Fruit fly (Drosophila melanogaster) whole organism, prepupa: Measurements from ENCODE around the gene IntS11.

ENCODE experiments used
- Blimp-1 ChIP-seq: fragments of 200-800 bp; sonication (Bioruptor generic); optimal IDR thresholded peaks from 3 replicates; lab custom pipeline; 2017; ENCODE audit warnings: missing biosample characterization, missing genetic modification characterization, mild to moderate bottlenecking, moderate library complexity, missing genetic modification reagents
- CG10631 ChIP-seq: fragments of 200-800 bp; sonication (Bioruptor generic); optimal IDR thresholded peaks from 2 replicates; lab custom pipeline; 2016; ENCODE audit warnings: missing biosample characterization, missing genetic modification characterization
- CG10669 ChIP-seq: fragments of 200-800 bp; sonication (Bioruptor generic); optimal IDR thresholded peaks from 3 replicates; lab custom pipeline; 2018; ENCODE audit warnings: missing biosample characterization, mild to moderate bottlenecking, missing genetic modification characterization, moderate library complexity
- CG11294 ChIP-seq: fragments of 200-800 bp; sonication (Bioruptor generic); IDR thresholded peaks from 2 replicates; pipeline ENCODE4 v1.3.6; 2022; ENCODE audit warnings: missing biosample characterization, missing genetic modification characterization
- CG11762 ChIP-seq: fragments of 200-800 bp; sonication (Bioruptor generic); optimal IDR thresholded peaks from 3 replicates; lab custom pipeline; 2016; ENCODE audit warnings: missing biosample characterization, missing genetic modification characterization; ENCODE audit not compliant: insufficient read depth
- CG11902 ChIP-seq: fragments of 200-800 bp; sonication (Bioruptor generic); optimal IDR thresholded peaks from 3 replicates; lab custom pipeline; 2016; ENCODE audit warnings: missing biosample characterization, missing genetic modification characterization
- CG15336 ChIP-seq: fragments of 200-800 bp; sonication (Bioruptor generic); IDR thresholded peaks from 2 replicates; pipeline ENCODE4 v1.3.6; 2022; ENCODE audit warnings: missing biosample characterization, missing genetic modification characterization
- CG1621 ChIP-seq: fragments of 200-800 bp; sonication (Bioruptor generic); optimal IDR thresholded peaks from 3 replicates; lab custom pipeline; 2018; ENCODE audit warnings: missing biosample characterization, mild to moderate bottlenecking, missing genetic modification characterization
- CG16779 ChIP-seq: fragments of 200-800 bp; sonication (Bioruptor generic); optimal IDR thresholded peaks from 3 replicates; lab custom pipeline; 2017; ENCODE audit warnings: missing biosample characterization, mild to moderate bottlenecking, missing genetic modification characterization
- CG3032 ChIP-seq: fragments of 200-800 bp; optimal IDR thresholded peaks from 2 replicates; lab custom pipeline; 2019; ENCODE audit warnings: missing biosample characterization, mild to moderate bottlenecking, missing genetic modification characterization, moderate library complexity
- CG31627 ChIP-seq: fragments of 200-800 bp; sonication (Bioruptor generic); optimal IDR thresholded peaks from 3 replicates; lab custom pipeline; 2016; ENCODE audit warnings: missing biosample characterization, missing genetic modification characterization
- CG32006 ChIP-seq: fragments of 200-800 bp; sonication (Bioruptor generic); optimal IDR thresholded peaks from 3 replicates; lab custom pipeline; 2017; ENCODE audit warnings: missing biosample characterization, mild to moderate bottlenecking, missing genetic modification characterization
- CG34406 ChIP-seq: fragments of 200-800 bp; sonication (Bioruptor generic); optimal IDR thresholded peaks from 3 replicates; lab custom pipeline; 2016; ENCODE audit warnings: missing biosample characterization, missing genetic modification characterization
- CG3919 ChIP-seq: fragments of 200-800 bp; sonication (Bioruptor generic); optimal IDR thresholded peaks from 3 replicates; lab custom pipeline; 2016; ENCODE audit warnings: missing biosample characterization, missing genetic modification characterization
- CG4318 ChIP-seq: fragments of 200-800 bp; sonication (Bioruptor generic); optimal IDR thresholded peaks from 3 replicates; lab custom pipeline; 2017; ENCODE audit warnings: missing biosample characterization, mild to moderate bottlenecking, missing genetic modification characterization
- CG6163 ChIP-seq: fragments of 200-800 bp; sonication (Bioruptor generic); IDR thresholded peaks from 3 replicates; pipeline ENCODE4 v1.3.6; 2022; ENCODE audit warnings: missing biosample characterization, missing genetic modification characterization
- CG8119 ChIP-seq: fragments of 200-800 bp; sonication (Bioruptor generic); IDR thresholded peaks from 3 replicates; pipeline ENCODE4 v1.3.6; 2022; ENCODE audit warnings: missing biosample characterization, missing genetic modification characterization
- CG8319 ChIP-seq: fragments of 200-800 bp; sonication (Bioruptor generic); optimal IDR thresholded peaks from 3 replicates; lab custom pipeline; 2016; ENCODE audit warnings: missing biosample characterization, missing genetic modification characterization
- CG9139 ChIP-seq: fragments of 200-800 bp; sonication (Bioruptor generic); optimal IDR thresholded peaks from 3 replicates; lab custom pipeline; 2017; ENCODE audit warnings: missing biosample characterization, mild to moderate bottlenecking, missing genetic modification characterization
- Eip75B ChIP-seq: fragments of 200-800 bp; sonication (Bioruptor generic); optimal IDR thresholded peaks from 3 replicates; lab custom pipeline; 2016; ENCODE audit warnings: missing biosample characterization, missing genetic modification characterization
- Eip78C ChIP-seq: fragments of 200-800 bp; sonication (Bioruptor generic); peaks from one replicate; lab custom pipeline; 2016; ENCODE audit warnings: missing biosample characterization, missing genetic modification characterization
- Eip93F ChIP-seq: fragments of 200-800 bp; sonication (Bioruptor generic); optimal IDR thresholded peaks from 2 replicates; lab custom pipeline; 2016; ENCODE audit warnings: missing biosample characterization, mild to moderate bottlenecking, missing genetic modification characterization
- Ets21C ChIP-seq: fragments of 200-800 bp; sonication (Bioruptor generic); optimal IDR thresholded peaks from 3 replicates; lab custom pipeline; 2016; ENCODE audit warnings: missing biosample characterization, missing genetic modification characterization
- Ets96B ChIP-seq: fragments of 200-800 bp; optimal IDR thresholded peaks from 2 replicates; lab custom pipeline; 2019; ENCODE audit warnings: missing biosample characterization, mild to moderate bottlenecking, missing genetic modification characterization, moderate library complexity
- Gug ChIP-seq: fragments of 200-800 bp; sonication (Bioruptor generic); IDR thresholded peaks from 2 replicates; pipeline ENCODE4 v1.3.6; 2022; ENCODE audit warnings: missing biosample characterization, missing genetic modification characterization
- Hr38 ChIP-seq: sonication (Bioruptor generic); optimal IDR thresholded peaks from 2 replicates; lab custom pipeline; 2016; ENCODE audit warnings: missing biosample characterization, missing genetic modification characterization
- Hr39 ChIP-seq: fragments of 200-800 bp; sonication (Bioruptor generic); optimal IDR thresholded peaks from 2 replicates; lab custom pipeline; 2016; ENCODE audit warnings: missing biosample characterization, missing genetic modification characterization
- Hr4 ChIP-seq: fragments of 200-800 bp; sonication (Bioruptor generic); optimal IDR thresholded peaks from 3 replicates; lab custom pipeline; 2016; ENCODE audit warnings: missing biosample characterization, missing genetic modification characterization
- Lpt ChIP-seq: fragments of 200-800 bp; sonication (Bioruptor generic); optimal IDR thresholded peaks from 3 replicates; lab custom pipeline; 2016; ENCODE audit warnings: missing biosample characterization, missing genetic modification characterization
- Met ChIP-seq: fragments of 200-800 bp; sonication (Bioruptor generic); optimal IDR thresholded peaks from 3 replicates; lab custom pipeline; 2016; ENCODE audit warnings: missing biosample characterization, missing genetic modification characterization
- Smox ChIP-seq: fragments of 200-800 bp; sonication (Bioruptor generic); optimal IDR thresholded peaks from 3 replicates; lab custom pipeline; 2016; ENCODE audit warnings: missing biosample characterization, missing genetic modification characterization
- Sox15 ChIP-seq: fragments of 200-800 bp; sonication (Bioruptor generic); optimal IDR thresholded peaks from 3 replicates; lab custom pipeline; 2016; ENCODE audit warnings: missing biosample characterization, missing genetic modification characterization
- acj6 ChIP-seq: fragments of 200-800 bp; sonication (Bioruptor generic); optimal IDR thresholded peaks from 3 replicates; lab custom pipeline; 2016; ENCODE audit warnings: missing biosample characterization, missing genetic modification characterization
- dac ChIP-seq: fragments of 200-800 bp; sonication (Bioruptor generic); optimal IDR thresholded peaks from 2 replicates; lab custom pipeline; 2017; ENCODE audit warnings: missing biosample characterization, mild to moderate bottlenecking, missing genetic modification characterization
- dsx ChIP-seq: fragments of 200-800 bp; optimal IDR thresholded peaks from 3 replicates; lab custom pipeline; 2019; ENCODE audit warnings: missing biosample characterization, mild to moderate bottlenecking, missing genetic modification characterization, moderate library complexity; ENCODE audit not compliant: poor library complexity, severe bottlenecking
- eg ChIP-seq: fragments of 200-800 bp; sonication (Bioruptor generic); IDR thresholded peaks from 3 replicates; pipeline ENCODE4 v1.3.6; 2022; ENCODE audit warnings: missing biosample characterization, missing genetic modification characterization
- esn ChIP-seq: fragments of 200-800 bp; sonication (Bioruptor generic); optimal IDR thresholded peaks from 2 replicates; lab custom pipeline; 2016; ENCODE audit warnings: missing biosample characterization, mild to moderate bottlenecking, missing genetic modification characterization, moderate library complexity
- fd59A ChIP-seq: fragments of 200-800 bp; sonication (Bioruptor generic); optimal IDR thresholded peaks from 2 replicates; lab custom pipeline; 2017; ENCODE audit warnings: missing biosample characterization, mild to moderate bottlenecking, missing genetic modification characterization, missing genetic modification reagents
- fd85E ChIP-seq: fragments of 200-800 bp; sonication (Bioruptor generic); optimal IDR thresholded peaks from 3 replicates; lab custom pipeline; 2016; ENCODE audit warnings: missing biosample characterization, missing genetic modification characterization
- fkh ChIP-seq: fragments of 200-800 bp; sonication (Bioruptor generic); optimal IDR thresholded peaks from 3 replicates; lab custom pipeline; 2017; ENCODE audit warnings: missing biosample characterization, mild to moderate bottlenecking, missing genetic modification characterization, moderate library complexity
- lz ChIP-seq: fragments of 200-800 bp; sonication (Bioruptor generic); optimal IDR thresholded peaks from 3 replicates; lab custom pipeline; 2016; ENCODE audit warnings: missing biosample characterization, missing genetic modification characterization
- pdm3 ChIP-seq: fragments of 200-800 bp; sonication (Bioruptor generic); optimal IDR thresholded peaks from 3 replicates; lab custom pipeline; 2016; ENCODE audit warnings: missing biosample characterization, missing genetic modification characterization
- salr ChIP-seq, 2 experiments: fragments of 200-800 bp; sonication (Bioruptor generic); optimal IDR thresholded peaks; 3 replicates each; lab custom pipeline; 2016 to 2018; ENCODE audit warnings: missing biosample characterization in 2 of 2, missing genetic modification characterization in 2 of 2, mild to moderate bottlenecking in 1 of 2
- spab ChIP-seq: fragments of 200-800 bp; sonication (Bioruptor generic); optimal IDR thresholded peaks from 2 replicates; lab custom pipeline; 2017; ENCODE audit warnings: missing biosample characterization, mild to moderate bottlenecking, missing genetic modification characterization, missing genetic modification reagents
- ss ChIP-seq, 2 experiments: fragments of 200-800 bp; sonication (Bioruptor generic); optimal IDR thresholded peaks; 2 replicates in 1 of 2; 3 replicates in 1 of 2; lab custom pipeline; 2017 to 2018; ENCODE audit warnings: mild to moderate bottlenecking in 2 of 2, missing biosample characterization in 2 of 2, missing genetic modification characterization in 2 of 2, moderate library complexity in 1 of 2
- svp ChIP-seq: fragments of 200-800 bp; sonication (Bioruptor generic); peaks from one replicate; lab custom pipeline; 2016; ENCODE audit warnings: missing biosample characterization, missing genetic modification characterization
- topi ChIP-seq: fragments of 200-800 bp; sonication (Bioruptor generic); optimal IDR thresholded peaks from 3 replicates; lab custom pipeline; 2016; ENCODE audit warnings: missing biosample characterization, missing genetic modification characterization

Gene IntS11

DNA sequence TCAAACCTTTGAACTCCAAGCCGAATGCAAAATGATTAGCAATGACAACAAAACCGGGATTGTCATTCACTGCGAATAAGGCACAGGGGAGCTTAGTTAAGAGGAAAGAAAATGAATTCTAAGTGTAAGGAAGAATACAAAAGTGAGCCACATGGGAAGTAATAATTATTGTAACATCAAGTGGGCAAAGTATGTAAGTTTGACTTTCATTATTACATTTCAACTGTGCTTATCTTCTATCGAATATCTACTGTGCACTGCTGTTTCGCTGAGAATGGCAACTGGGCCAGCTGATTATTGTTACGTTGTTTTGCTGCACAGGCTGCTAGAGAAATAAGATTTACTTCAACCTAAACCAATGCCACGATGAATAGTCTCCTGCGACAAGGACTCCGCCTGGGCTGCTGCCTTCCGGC lies 8.5 kb upstream of the IntS11 start, which contains the start of the genes CG7601 and CIA30 (continued):
- TF ChIP-seq Eip75B (GFP tag; lab: Kevin White, UChicago) = peak; percentile 99
- peak; percentile 98 for TF ChIP-seq fd59A
- peak; percentile 100 for TF ChIP-seq topi
- TF ChIP-seq Gug (GFP tag; lab: Robert Waterston, UW) = peak; percentile 100
- TF ChIP-seq CG11902 = peak; percentile 100
- TF ChIP-seq Sox15 (GFP tag; lab: Kevin White, UChicago) = peak; percentile 99
- TF ChIP-seq Eip93F = peak; percentile 95
- TF ChIP-seq CG10669 (GFP tag; lab: Kevin White, UChicago) = peak; percentile 99
- peak; percentile 96 to 98 for TF ChIP-seq ss (GFP tag; optimal IDR thresholded peaks at IDR 0.05; lab: Kevin White, UChicago)
- peak; percentile 100 for TF ChIP-seq CG6163 (GFP tag; lab: Robert Waterston, UW)
- peak; percentile 99 for TF ChIP-seq CG8319 (GFP tag; lab: Kevin White, UChicago)
- peak; percentile 99 for TF ChIP-seq CG31627 (GFP tag; lab: Kevin White, UChicago)
- TF ChIP-seq CG11294 = peak; percentile 100
- peak; percentile 99 for TF ChIP-seq spab
- peak; percentile 99 for TF ChIP-seq Met (GFP tag; lab: Kevin White, UChicago)
- peak; percentile 100 for TF ChIP-seq eg
- peak; percentile 96 to 97 for TF ChIP-seq salr (GFP tag; optimal IDR thresholded peaks at IDR 0.05; lab: Kevin White, UChicago)
- TF ChIP-seq lz = peak; percentile 99
- peak; percentile 100 for TF ChIP-seq Eip78C (GFP tag; lab: Kevin White, UChicago)
- TF ChIP-seq CG1621 = peak; percentile 98
- TF ChIP-seq Hr38 (GFP tag; lab: Kevin White, UChicago) = peak; percentile 98
- TF ChIP-seq pdm3 (GFP tag; lab: Kevin White, UChicago) = peak; percentile 99
- peak; percentile 99 for TF ChIP-seq CG10631 (GFP tag; lab: Kevin White, UChicago)
- peak; percentile 99 for TF ChIP-seq CG11762 (GFP tag; lab: Kevin White, UChicago)
- peak; percentile 98 for TF ChIP-seq Ets96B (tag; lab: Kevin White, UChicago)
- peak; percentile 99 for TF ChIP-seq esn (GFP tag; lab: Kevin White, UChicago)
- TF ChIP-seq Ets21C (GFP tag; lab: Kevin White, UChicago) = peak; percentile 99
- peak; percentile 99 for TF ChIP-seq CG3032
- TF ChIP-seq fd85E (GFP tag; lab: Kevin White, UChicago) = peak; percentile 96

DNA sequence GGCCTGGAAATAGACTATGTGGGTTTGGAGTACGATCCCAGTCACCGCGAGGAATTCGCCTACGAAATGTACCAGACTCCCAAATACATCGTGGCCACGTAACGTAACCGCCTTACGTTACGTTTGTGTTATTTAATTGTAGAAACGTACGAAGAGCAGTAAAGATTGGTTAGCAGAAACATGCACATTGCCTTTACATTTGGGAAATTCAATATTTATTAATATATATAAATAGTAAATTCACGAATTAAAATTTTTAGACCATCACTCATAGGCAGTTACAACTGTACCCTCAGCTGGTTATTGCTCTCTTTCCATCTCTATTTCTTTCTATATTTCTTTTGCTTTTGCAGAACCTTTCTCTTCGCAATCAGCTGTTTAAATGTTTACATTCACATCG lies 7.2 kb upstream of the IntS11 start, which contains the start of gene Gnpnat:
Gene Gnpnat (plus strand): TSS at position 385 of the 400 bp plus-strand sequence.
- TF ChIP-seq CG1621 (peak; percentile 17), CG8119 (GFP tag; lab: Robert Waterston, UW) (no peak), dac (GFP tag; lab: Kevin White, UChicago) (peak; percentile 38), dsx (GFP tag; lab: Kevin White, UChicago) (peak; percentile 43), CG6163 (GFP tag; lab: Robert Waterston, UW) (no peak), Met (GFP tag; lab: Kevin White, UChicago) (peak; percentile 47), CG9139 (no peak), CG8319 (GFP tag; lab: Kevin White, UChicago) (no peak), acj6 (GFP tag; lab: Kevin White, UChicago) (peak; percentile 60), esn (GFP tag; lab: Kevin White, UChicago) (peak; percentile 69), CG34406 (GFP tag; lab: Kevin White, UChicago) (peak; percentile 40), svp (GFP tag; lab: Kevin White, UChicago) (peak; percentile 51), CG3919 (GFP tag; lab: Kevin White, UChicago) (peak; percentile 62), CG15336 (GFP tag; lab: Robert Waterston, UW) (no peak), CG4318 (GFP tag; lab: Kevin White, UChicago) (peak; percentile 12), Hr4 (GFP tag; lab: Kevin White, UChicago) (peak; percentile 62), CG10631 (GFP tag; lab: Kevin White, UChicago) (peak; percentile 64), Gug (GFP tag; lab: Robert Waterston, UW) (no peak), Sox15 (GFP tag; lab: Kevin White, UChicago) (no peak), CG31627 (GFP tag; lab: Kevin White, UChicago) (peak; percentile 11), fkh (GFP tag; lab: Kevin White, UChicago) (no peak), Hr39 (GFP tag; lab: Kevin White, UChicago) (peak; percentile 3), CG11294 (no peak), Eip93F (no peak), CG32006 (peak; percentile 75), Lpt (GFP tag; lab: Kevin White, UChicago) (peak; percentile 25), fd59A (no peak), eg (no peak), CG11902 (peak; percentile 36), Ets96B (tag; lab: Kevin White, UChicago) (peak; percentile 66), topi (peak; percentile 45), CG11762 (GFP tag; lab: Kevin White, UChicago) (peak; percentile 10), Blimp-1 (GFP tag; lab: Kevin White, UChicago) (no peak), Eip75B (GFP tag; lab: Kevin White, UChicago) (peak; percentile 63), Smox (GFP tag; lab: Kevin White, UChicago) (peak; percentile 44), lz (peak; percentile 54), CG16779 (tag; lab: Kevin White, UChicago) (peak; percentile 25), pdm3 (GFP tag; lab: Kevin White, UChicago) (peak; percentile 15)
